Worm (Caenorhabditis elegans): ENCODE data around the gene T21D9.2.

DNA sequence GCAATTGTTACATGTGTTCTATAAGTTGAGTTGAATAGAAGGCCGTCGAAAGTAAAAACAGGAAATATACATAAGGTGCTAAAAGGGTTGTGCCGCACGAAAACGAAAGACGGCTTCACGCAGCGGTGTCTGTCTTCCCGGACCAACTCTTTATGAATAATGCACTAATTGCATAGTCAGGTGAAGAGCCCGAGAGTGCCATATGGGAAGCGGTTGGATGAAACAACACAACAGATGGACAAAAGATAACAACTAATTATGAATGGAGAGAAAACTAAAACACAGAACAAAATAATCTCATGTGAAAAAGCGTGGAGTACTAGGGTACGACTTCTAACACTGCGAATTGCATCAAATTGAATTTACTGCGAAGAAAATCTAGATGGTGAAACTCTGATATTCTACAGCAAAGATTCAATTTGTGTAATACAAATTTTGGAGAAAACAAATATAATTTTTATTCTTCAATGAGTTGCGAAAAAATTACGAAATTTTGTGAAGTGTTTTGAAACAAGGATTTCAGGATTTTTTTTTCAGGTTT lies 47.8 kb downstream of the T21D9.2 start:
- TF ChIP-seq egl-27 (tag; optimal IDR thresholded peaks at IDR 0.05) (no peak), nhr-77 (tag; optimal IDR thresholded peaks at IDR 0.05) (no peak), mep-1 (tag; optimal IDR thresholded peaks at IDR 0.05) (no peak), ceh-82 (tag; optimal IDR thresholded peaks at IDR 0.05) (no peak), ztf-11 (tag; optimal IDR thresholded peaks at IDR 0.05) (no peak), fkh-10 (GFP tag; optimal IDR thresholded peaks at IDR 0.05) (peak; percentile 43)

Data from whole organism, L1 larva.